Fruit fly (Drosophila melanogaster): ENCODE data around the gene Bub1.
A peak's percentile ranks its signal among the peaks of the same experiment; 100 is the strongest.

The Bub1 gene

DNA sequence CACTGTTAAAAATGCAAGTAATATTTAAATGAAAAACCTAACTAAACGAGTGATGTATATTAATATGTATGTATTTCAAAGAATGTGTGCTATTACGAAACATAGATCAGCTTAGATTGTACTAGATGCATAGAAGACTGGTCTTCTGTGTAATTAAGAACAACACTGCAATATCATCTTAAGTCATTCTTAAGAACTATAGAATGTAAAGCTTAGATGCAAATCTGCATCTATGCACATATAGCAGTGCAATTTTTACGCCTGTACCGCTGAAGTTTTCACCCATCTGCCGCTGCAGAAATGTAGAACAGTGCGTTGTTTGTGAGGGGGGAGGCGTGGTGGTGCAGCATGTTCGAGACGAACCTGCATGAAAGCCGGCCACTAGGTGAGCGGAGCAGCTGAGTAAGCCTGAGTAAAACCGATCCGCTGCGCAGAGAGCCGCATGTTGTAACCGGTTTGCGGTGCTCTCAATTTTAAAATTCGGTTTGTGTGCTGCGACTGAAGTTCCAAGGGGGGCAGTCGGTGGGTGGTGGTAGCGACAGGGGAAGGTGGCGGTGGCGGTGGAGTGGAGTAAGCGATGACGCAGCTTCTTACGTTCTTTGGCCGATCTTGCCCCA lies 18.1 kb downstream of the Bub1 start:
- TF ChIP-seq CG32264 (GFP tag; optimal IDR thresholded peaks at IDR 0.05) = no peak
- no peak for TF ChIP-seq jim (GFP tag; optimal IDR thresholded peaks at IDR 0.05)
- peak; percentile 54 to 71 for TF ChIP-seq dl (GFP tag; optimal IDR thresholded peaks at IDR 0.05; ENCODE audit: insufficient read depth in 1 of 2, partially characterized antibody in 2 of 2)
- peak; percentile 32 for TF ChIP-seq fru (GFP tag; optimal IDR thresholded peaks at IDR 0.05)
- no peak for TF ChIP-seq sv (GFP tag; optimal IDR thresholded peaks at IDR 0.05)
- TF ChIP-seq sage (GFP tag; optimal IDR thresholded peaks at IDR 0.05) = no peak
- no peak for TF ChIP-seq Rel (GFP tag; optimal IDR thresholded peaks at IDR 0.05)
- TF ChIP-seq Rel (tag; optimal IDR thresholded peaks at IDR 0.05) = peak; percentile 37
- peak; percentile 20 for TF ChIP-seq ey (GFP tag; optimal IDR thresholded peaks at IDR 0.05)
- TF ChIP-seq Jra (GFP tag; optimal IDR thresholded peaks at IDR 0.05) = peak; percentile 78
- TF ChIP-seq Dif (GFP tag; optimal IDR thresholded peaks at IDR 0.05; ENCODE audit: partially characterized antibody) = peak; percentile 83
- no peak for TF ChIP-seq psq (GFP tag; optimal IDR thresholded peaks at IDR 0.05)
- TF ChIP-seq brk (GFP tag; optimal IDR thresholded peaks at IDR 0.05) = no peak
- no peak for TF ChIP-seq CG9705 (GFP tag; optimal IDR thresholded peaks at IDR 0.05)

DNA sequence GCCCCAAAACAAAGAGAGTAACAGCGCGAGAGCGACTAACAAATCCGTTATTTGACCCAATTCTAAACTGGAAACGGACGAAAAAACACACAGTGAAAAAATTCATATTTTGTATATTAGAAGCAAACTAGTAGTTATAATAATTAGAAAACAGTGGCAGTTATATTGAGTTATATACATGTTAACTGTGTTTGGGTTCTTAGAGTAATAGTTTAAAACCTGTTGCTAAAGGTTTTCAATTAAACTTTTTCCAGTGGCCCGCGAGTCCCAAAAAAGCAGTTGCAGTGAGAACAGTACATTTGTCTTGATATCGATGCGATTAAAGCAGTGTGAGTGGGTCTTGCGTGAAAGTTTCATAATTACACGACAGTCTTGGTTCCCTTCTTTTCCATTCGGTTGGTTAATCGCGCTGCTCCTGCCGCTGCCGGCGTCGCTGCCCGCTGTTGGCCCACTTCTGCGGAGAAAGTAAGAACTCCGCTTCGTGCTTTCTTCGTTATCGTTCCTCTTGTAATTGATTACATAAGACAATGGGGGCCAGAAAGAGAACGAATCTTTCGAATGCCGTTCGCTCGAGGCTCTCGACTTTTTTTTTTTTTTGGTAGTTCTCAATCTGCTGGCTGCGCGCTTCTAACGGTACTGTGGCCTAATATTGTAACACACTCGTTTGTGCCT lies 18.8 kb downstream of the Bub1 start:
- TF ChIP-seq jim (GFP tag; optimal IDR thresholded peaks at IDR 0.05) = no peak
- peak; percentile 59 for TF ChIP-seq Hnf4 (GFP tag; optimal IDR thresholded peaks at IDR 0.05)
- peak; percentile 69 for TF ChIP-seq ey (GFP tag; optimal IDR thresholded peaks at IDR 0.05)
- no peak for TF ChIP-seq Rel (GFP tag; optimal IDR thresholded peaks at IDR 0.05)
- TF ChIP-seq Rel (tag; optimal IDR thresholded peaks at IDR 0.05) = no peak
- peak; percentile 9 for TF ChIP-seq sage (GFP tag; optimal IDR thresholded peaks at IDR 0.05)
- TF ChIP-seq usp (GFP tag; optimal IDR thresholded peaks at IDR 0.05) = no peak
- peak; percentile 41 for TF ChIP-seq psq (GFP tag; optimal IDR thresholded peaks at IDR 0.05)
- peak; percentile 44 for TF ChIP-seq woc (GFP tag; optimal IDR thresholded peaks at IDR 0.05)
- peak; percentile 45 for TF ChIP-seq dmrt93B (GFP tag; optimal IDR thresholded peaks at IDR 0.05)
- no peak for TF ChIP-seq Hr78 (GFP tag; optimal IDR thresholded peaks at IDR 0.05)
- TF ChIP-seq tai (GFP tag; optimal IDR thresholded peaks at IDR 0.05) = peak; percentile 54
- peak; percentile 3 for TF ChIP-seq CG9705 (GFP tag; optimal IDR thresholded peaks at IDR 0.05)
- no peak for TF ChIP-seq dl (GFP tag; optimal IDR thresholded peaks at IDR 0.05; ENCODE audit: insufficient read depth in 1 of 2, partially characterized antibody in 2 of 2)
- TF ChIP-seq sv (GFP tag; optimal IDR thresholded peaks at IDR 0.05) = no peak
- TF ChIP-seq foxo (GFP tag; optimal IDR thresholded peaks at IDR 0.05) = peak in 1 of 2 experiments; percentile 77
- no peak for TF ChIP-seq dsf (GFP tag; optimal IDR thresholded peaks at IDR 0.05; ENCODE audit: borderline replicate concordance)
- no peak for TF ChIP-seq Hr83 (GFP tag; optimal IDR thresholded peaks at IDR 0.05; ENCODE audit: poor library complexity, severe bottlenecking)
- TF ChIP-seq Dif (GFP tag; optimal IDR thresholded peaks at IDR 0.05; ENCODE audit: partially characterized antibody) = no peak
- TF ChIP-seq HLH106 (tag; optimal IDR thresholded peaks at IDR 0.05) = peak; percentile 69
- TF ChIP-seq pan (optimal IDR thresholded peaks at IDR 0.05) = no peak
- TF ChIP-seq N (GFP tag; optimal IDR thresholded peaks at IDR 0.05) = no peak
- TF ChIP-seq OdsH (GFP tag; optimal IDR thresholded peaks at IDR 0.05) = peak; percentile 59
- no peak for TF ChIP-seq Dfd (GFP tag; optimal IDR thresholded peaks at IDR 0.05)
- TF ChIP-seq Mio (GFP tag; optimal IDR thresholded peaks at IDR 0.05) = no peak
- TF ChIP-seq Jra (GFP tag; optimal IDR thresholded peaks at IDR 0.05) = no peak
- no peak for TF ChIP-seq Abd-B (GFP tag; optimal IDR thresholded peaks at IDR 0.05)
- TF ChIP-seq fru (GFP tag; optimal IDR thresholded peaks at IDR 0.05) = peak; percentile 82
- TF ChIP-seq br (GFP tag; optimal IDR thresholded peaks at IDR 0.05) = peak; percentile 53
- TF ChIP-seq Vsx2 (GFP tag; optimal IDR thresholded peaks at IDR 0.05; ENCODE audit: partially characterized antibody) = no peak
- TF ChIP-seq Sp1 (GFP tag; optimal IDR thresholded peaks at IDR 0.05) = peak; percentile 69
- TF ChIP-seq h (GFP tag; optimal IDR thresholded peaks at IDR 0.05) = peak; percentile 79
- peak; percentile 62 for TF ChIP-seq rgr (GFP tag; optimal IDR thresholded peaks at IDR 0.05)
- no peak for TF ChIP-seq Myc (optimal IDR thresholded peaks at IDR 0.05)
- no peak for TF ChIP-seq GATAd (GFP tag; optimal IDR thresholded peaks at IDR 0.05)
- TF ChIP-seq brk (GFP tag; optimal IDR thresholded peaks at IDR 0.05) = peak; percentile 12
- TF ChIP-seq CG32264 (GFP tag; optimal IDR thresholded peaks at IDR 0.05) = peak; percentile 13
- TF ChIP-seq lola (GFP tag; optimal IDR thresholded peaks at IDR 0.05) = no peak
- TF ChIP-seq CrebA (GFP tag; optimal IDR thresholded peaks at IDR 0.05; ENCODE audit: borderline replicate concordance) = peak; percentile 4
